Worm (Caenorhabditis elegans) whole organism, L4 larva: ENCODE results near the gene srh-22.

Experiments used
- T20F7.1 ChIP-seq: fragments of 200-800 bp; sonication (Bioruptor generic); optimal IDR thresholded peaks from 2 replicates; lab custom pipeline; 2018; ENCODE audit warnings: mild to moderate bottlenecking, missing genetic modification characterization, missing compliant biosample characterization
- ama-1 ChIP-seq: fragments of 150-350 bp; optimal IDR thresholded peaks from 2 replicates; lab custom pipeline; 2014; ENCODE audit warnings: inconsistent platforms, mixed read lengths
- ces-1 ChIP-seq: fragments of 150-350 bp; sonication (generic microtip); optimal IDR thresholded peaks from 4 replicates; lab custom pipeline; 2014; ENCODE audit warnings: missing biosample characterization, missing genetic modification reagents, missing genetic modification characterization
- dpl-1 ChIP-seq: fragments of 150-350 bp; optimal IDR thresholded peaks from 2 replicates; lab custom pipeline; 2014; ENCODE audit warnings: missing biosample characterization, missing genetic modification reagents, missing genetic modification characterization
- egl-27 ChIP-seq: sonication (generic microtip); optimal IDR thresholded peaks from 3 replicates; lab custom pipeline; 2017; ENCODE audit warnings: missing biosample characterization, missing genetic modification reagents, missing genetic modification characterization
- lsy-2 ChIP-seq, 2 experiments: fragments of 150-350 bp in 1 of 2; sonication (generic microtip) in 1 of 2; optimal IDR thresholded peaks; 2 replicates each; lab custom pipeline; 2014 to 2017; ENCODE audit warnings: missing biosample characterization in 2 of 2, missing genetic modification characterization in 2 of 2
- mdl-1 ChIP-seq, 2 experiments: fragments of 150-350 bp in 1 of 2; sonication (generic microtip) in 1 of 2; optimal IDR thresholded peaks; 2 replicates each; lab custom pipeline; 2014 to 2017; ENCODE audit warnings: missing biosample characterization in 2 of 2, missing genetic modification characterization in 2 of 2
- nhr-11 ChIP-seq: fragments of 150-350 bp; optimal IDR thresholded peaks from 2 replicates; lab custom pipeline; 2014; ENCODE audit warnings: missing biosample characterization, missing genetic modification characterization
- nhr-76 ChIP-seq: fragments of 150-350 bp; optimal IDR thresholded peaks from 2 replicates; lab custom pipeline; 2014; ENCODE audit warnings: missing biosample characterization, missing genetic modification characterization
- zfp-2 ChIP-seq: sonication (generic microtip); optimal IDR thresholded peaks from 2 replicates; lab custom pipeline; 2016; ENCODE audit warnings: mild to moderate bottlenecking, missing genetic modification characterization, missing compliant biosample characterization

DNA sequence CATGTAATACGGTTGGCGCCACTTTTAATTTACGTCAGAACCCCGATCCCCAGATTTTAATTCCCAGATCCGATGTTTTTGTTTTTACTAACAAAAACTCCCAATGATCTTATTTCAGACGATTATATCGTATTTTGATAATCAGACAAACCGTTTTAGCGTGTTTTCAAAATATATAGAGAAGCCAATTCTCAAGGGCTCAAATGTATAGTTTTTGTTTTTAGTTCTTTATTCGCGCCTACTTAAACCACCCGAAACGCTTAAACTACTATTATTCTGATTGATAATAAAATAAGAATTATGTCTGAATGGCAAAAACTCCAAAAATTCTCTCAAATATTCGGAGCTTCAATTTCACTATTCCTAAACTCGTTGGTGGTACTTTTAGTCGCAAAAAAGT is 34.4 kb downstream of the srh-22 start, which contains the start of gene str-208:
- TF ChIP-seq mdl-1 (tag; optimal IDR thresholded peaks at IDR 0.05; lab: Kevin White, UChicago), result no peak
- no peak for TF ChIP-seq egl-27
- TF ChIP-seq nhr-11 (tag; lab: Kevin White, UChicago), result no peak
- no peak for TF ChIP-seq lsy-2 (tag; optimal IDR thresholded peaks at IDR 0.05; lab: Kevin White, UChicago)
- TF ChIP-seq T20F7.1, result no peak
- TF ChIP-seq dpl-1 (GFP tag; lab: Kevin White, UChicago), result no peak
- no peak for TF ChIP-seq zfp-2
- no peak for TF ChIP-seq nhr-76
- no peak for TF ChIP-seq ama-1 (lab: Kevin White, UChicago)
- no peak for TF ChIP-seq ces-1
